In the genomic region with DNA sequence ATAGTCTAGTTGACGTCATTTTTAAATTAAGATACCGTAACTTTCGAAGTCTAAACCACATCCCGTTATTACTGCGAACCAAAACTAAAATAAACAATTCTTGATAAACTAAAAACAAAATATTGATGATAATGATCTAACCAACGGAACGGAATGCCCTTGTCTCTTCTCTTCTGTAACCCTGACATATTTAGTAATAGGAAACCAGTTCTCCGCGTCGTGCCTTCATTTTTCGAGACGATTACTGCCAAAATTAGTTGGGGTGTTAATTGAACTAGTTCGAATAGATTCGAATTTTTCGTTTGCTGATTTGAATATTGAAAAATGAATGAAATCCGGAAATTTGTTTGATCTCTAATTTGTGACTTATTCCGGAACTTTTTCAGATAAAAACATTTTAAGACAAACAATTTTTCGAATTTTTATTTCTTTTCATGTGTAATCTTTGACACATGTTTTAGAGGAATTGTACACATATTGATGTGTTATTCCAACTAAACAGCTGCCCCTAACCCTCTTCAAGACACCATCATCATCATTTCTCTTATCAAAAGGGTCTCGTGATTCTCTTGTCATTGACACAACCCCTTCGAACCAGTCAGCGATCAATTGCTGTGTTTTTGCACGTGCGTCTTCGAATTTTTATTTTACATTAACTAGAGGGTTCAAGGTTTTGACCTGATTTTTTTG, we compare ENCODE assay signal across 3 worm cellular contexts.
A peak's percentile ranks its signal among the peaks of the same experiment; 100 is the strongest.
TF ChIP-seq lines count a peak whose summit lies in the region.

No protein-coding gene starts in this region.

TF ChIP-seq in whole organism, L1 larva, 84 proteins besides CTCF, POLR2A, EP300 and RAD21 (continued from another document):
- TF ChIP-seq hlh-17 (GFP tag; optimal IDR thresholded peaks at IDR 0.05; lab: Kevin White, UChicago; ENCODE audit: borderline replicate concordance) (no peak), skn-1 (tag; optimal IDR thresholded peaks at IDR 0.05; lab: Kevin White, UChicago) (peak; percentile 66), Y116A8C.19 (tag; optimal IDR thresholded peaks at IDR 0.05; lab: Kevin White, UChicago; ENCODE audit: borderline replicate concordance) (no peak), lin-39 (tag; optimal IDR thresholded peaks at IDR 0.05; lab: Kevin White, UChicago) (peak; percentile 87), nhr-28 (tag; optimal IDR thresholded peaks at IDR 0.05; lab: Kevin White, UChicago) (no peak), nhr-237 (tag; optimal IDR thresholded peaks at IDR 0.05; lab: Kevin White, UChicago) (no peak), lin-15B (tag; optimal IDR thresholded peaks at IDR 0.05; lab: Kevin White, UChicago) (no peak), vab-15 (tag; optimal IDR thresholded peaks at IDR 0.05; lab: Kevin White, UChicago) (peak; percentile 46), efl-3 (GFP tag; optimal IDR thresholded peaks at IDR 0.05; lab: Kevin White, UChicago) (no peak), jun-1 (tag; optimal IDR thresholded peaks at IDR 0.05; lab: Kevin White, UChicago) (peak; percentile 73), grh-1 (GFP tag; IDR thresholded peaks at IDR 0.05; lab: Robert Waterston, UW) (peak; percentile 46), pqm-1 (tag; optimal IDR thresholded peaks at IDR 0.05; lab: Kevin White, UChicago) (no peak), mdl-1 (tag; optimal IDR thresholded peaks at IDR 0.05; lab: Kevin White, UChicago) (peak in 1 of 2 experiments; percentile 98), egl-13 (tag; optimal IDR thresholded peaks at IDR 0.05; lab: Kevin White, UChicago) (no peak), C16A3.4 (tag; optimal IDR thresholded peaks at IDR 0.05; lab: Kevin White, UChicago) (peak; percentile 72), sox-4 (tag; optimal IDR thresholded peaks at IDR 0.05; lab: Kevin White, UChicago) (no peak), F16B12.6 (tag; optimal IDR thresholded peaks at IDR 0.05; lab: Kevin White, UChicago) (no peak), unc-30 (tag; optimal IDR thresholded peaks at IDR 0.05; lab: Kevin White, UChicago) (no peak), C34B4.2 (tag; optimal IDR thresholded peaks at IDR 0.05; lab: Kevin White, UChicago) (no peak)

TF ChIP-seq in whole organism, L4 larva, 104 proteins besides CTCF, POLR2A, EP300 and RAD21 (continued from another document):
- TF ChIP-seq spr-3 (GFP tag; optimal IDR thresholded peaks at IDR 0.05; lab: Kevin White, UChicago) = peak; percentile 20
- TF ChIP-seq zfp-3 (GFP tag; conservative IDR thresholded peaks at IDR 0.05; lab: Robert Waterston, UW) = peak; percentile 67; the same call in 1 of the 2 replicates
- TF ChIP-seq nhr-48 (tag; optimal IDR thresholded peaks at IDR 0.05; lab: Kevin White, UChicago) = peak; percentile 74
- no peak for TF ChIP-seq nhr-41 (GFP tag; IDR thresholded peaks at IDR 0.05; lab: Robert Waterston, UW)
- TF ChIP-seq rbr-2 (tag; optimal IDR thresholded peaks at IDR 0.05; lab: Kevin White, UChicago) = no peak
- peak; percentile 53; the same call in 1 of the 2 replicates for TF ChIP-seq mdt-29 (GFP tag; IDR thresholded peaks at IDR 0.05; lab: Robert Waterston, UW)
- no peak for TF ChIP-seq tag-97 (GFP tag; IDR thresholded peaks at IDR 0.05; lab: Robert Waterston, UW)
- peak; percentile 96 for TF ChIP-seq hlh-30 (tag; optimal IDR thresholded peaks at IDR 0.05; lab: Kevin White, UChicago; ENCODE audit: insufficient read depth)
- no peak for TF ChIP-seq pqm-1 (tag; optimal IDR thresholded peaks at IDR 0.05; lab: Kevin White, UChicago)
- TF ChIP-seq madf-5 (GFP tag; IDR thresholded peaks at IDR 0.05; lab: Robert Waterston, UW) = no peak
- TF ChIP-seq Y75B8A.6 (GFP tag; IDR thresholded peaks at IDR 0.05; lab: Robert Waterston, UW) = no peak
- peak; percentile 86 for TF ChIP-seq dve-1 (tag; optimal IDR thresholded peaks at IDR 0.05; lab: Kevin White, UChicago; ENCODE audit: insufficient read depth)
- peak; percentile 50; the same call in 1 of the 2 replicates for TF ChIP-seq tra-1 (GFP tag; IDR thresholded peaks at IDR 0.05; lab: Robert Waterston, UW)
- TF ChIP-seq D1046.2 (GFP tag; IDR thresholded peaks at IDR 0.05; lab: Robert Waterston, UW) = no peak
- TF ChIP-seq hlh-11 (tag; optimal IDR thresholded peaks at IDR 0.05; lab: Kevin White, UChicago) = peak; percentile 97
- no peak for TF ChIP-seq ceh-62 (tag; optimal IDR thresholded peaks at IDR 0.05; lab: Kevin White, UChicago)
- TF ChIP-seq nhr-11 (tag; optimal IDR thresholded peaks at IDR 0.05; lab: Kevin White, UChicago) = peak; percentile 78
- no peak for TF ChIP-seq dmd-8 (GFP tag; IDR thresholded peaks at IDR 0.05; lab: Robert Waterston, UW)
- TF ChIP-seq daf-16 (GFP tag; optimal IDR thresholded peaks at IDR 0.05; lab: Kevin White, UChicago) = peak; percentile 20 to 94
- TF ChIP-seq daf-16 (tag; optimal IDR thresholded peaks at IDR 0.05; lab: Kevin White, UChicago) = peak; percentile 95
- no peak for TF ChIP-seq nhr-25 (tag; optimal IDR thresholded peaks at IDR 0.05; lab: Kevin White, UChicago; ENCODE audit: borderline replicate concordance, insufficient read depth)
- TF ChIP-seq lir-3 (tag; optimal IDR thresholded peaks at IDR 0.05; lab: Kevin White, UChicago) = no peak

TF ChIP-seq in whole organism, young adult, 124 proteins besides CTCF, POLR2A, EP300 and RAD21 (continued from another document):
- TF ChIP-seq ceh-79 (tag; optimal IDR thresholded peaks at IDR 0.05; lab: Kevin White, UChicago) = no peak
- TF ChIP-seq mel-28 (tag; optimal IDR thresholded peaks at IDR 0.05; lab: Kevin White, UChicago; ENCODE audit: borderline replicate concordance) = no peak
- no peak for TF ChIP-seq B0019.2 (GFP tag; conservative IDR thresholded peaks at IDR 0.05; lab: Robert Waterston, UW)
- TF ChIP-seq rec-8 (tag; optimal IDR thresholded peaks at IDR 0.05; lab: Kevin White, UChicago) = no peak
- TF ChIP-seq T07F8.4 (tag; optimal IDR thresholded peaks at IDR 0.05; lab: Kevin White, UChicago) = no peak
- TF ChIP-seq repo-1 (tag; optimal IDR thresholded peaks at IDR 0.05; lab: Kevin White, UChicago) = peak; percentile 1
- no peak for TF ChIP-seq hlh-26 (GFP tag; conservative IDR thresholded peaks at IDR 0.05; lab: Robert Waterston, UW)
- no peak for TF ChIP-seq let-526 (GFP tag; IDR thresholded peaks at IDR 0.05; lab: Robert Waterston, UW)
- no peak for TF ChIP-seq snpc-4 (GFP tag; optimal IDR thresholded peaks at IDR 0.05; lab: Kevin White, UChicago)
- peak in 3 of 4 experiments; percentile 16 to 40 (median 23) for TF ChIP-seq snpc-4 (tag; optimal IDR thresholded peaks at IDR 0.05; lab: Kevin White, UChicago)
- no peak for TF ChIP-seq ekl-4 (GFP tag; IDR thresholded peaks at IDR 0.05; lab: Robert Waterston, UW)
- no peak for TF ChIP-seq F33H1.4 (GFP tag; IDR thresholded peaks at IDR 0.05; lab: Robert Waterston, UW)
- TF ChIP-seq hsf-1 (GFP tag; IDR thresholded peaks at IDR 0.05; lab: Robert Waterston, UW) = no peak
- TF ChIP-seq zfh-2 (GFP tag; conservative IDR thresholded peaks at IDR 0.05; lab: Robert Waterston, UW) = no peak
- no peak for TF ChIP-seq B0261.1 (tag; optimal IDR thresholded peaks at IDR 0.05; lab: Kevin White, UChicago)
- TF ChIP-seq atf-7 (tag; optimal IDR thresholded peaks at IDR 0.05; lab: Kevin White, UChicago) = peak; percentile 79
TF ChIP-seq in whole organism, young adult: peak in this region for 30.
